Fruit fly (Drosophila melanogaster): ENCODE data around the gene CG7742.
A peak's percentile ranks its signal among the peaks of the same experiment; 100 is the strongest.

Gene CG7742

DNA sequence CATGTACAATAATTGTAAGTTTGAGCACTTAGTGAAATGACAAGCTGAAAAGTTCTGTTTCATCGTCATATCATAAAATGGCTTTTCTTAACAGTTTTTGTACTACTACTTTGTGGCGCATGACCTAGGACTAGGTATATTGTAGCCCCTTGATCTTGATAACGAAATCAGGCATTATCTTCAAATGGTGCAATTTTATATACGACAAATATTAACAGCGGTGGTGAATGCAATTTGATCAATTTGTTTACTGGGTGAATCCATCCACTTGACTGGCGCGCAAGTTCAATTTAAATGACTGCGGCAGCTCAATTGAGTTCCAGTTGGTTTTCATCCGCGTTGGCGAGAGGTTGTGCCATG, 4.8 kb downstream of the CG7742 start, which contains the start of gene Cyp28d1:
Gene Cyp28d1 (plus strand): TSS at position 316 of the 360 bp plus-strand sequence.
- TF ChIP-seq CG3032 (tag; optimal IDR thresholded peaks at IDR 0.05): no peak
- TF ChIP-seq CG6854 (GFP tag; optimal IDR thresholded peaks at IDR 0.05): no peak
- TF ChIP-seq Lpt (GFP tag; optimal IDR thresholded peaks at IDR 0.05): no peak
- no peak for TF ChIP-seq Hr39 (GFP tag; optimal IDR thresholded peaks at IDR 0.05)
- no peak for TF ChIP-seq pdm3 (GFP tag; optimal IDR thresholded peaks at IDR 0.05)
- TF ChIP-seq CG7368 (GFP tag; optimal IDR thresholded peaks at IDR 0.05): no peak
- no peak for TF ChIP-seq CG9139 (GFP tag; optimal IDR thresholded peaks at IDR 0.05)
- TF ChIP-seq achi (GFP tag; optimal IDR thresholded peaks at IDR 0.05): no peak

DNA sequence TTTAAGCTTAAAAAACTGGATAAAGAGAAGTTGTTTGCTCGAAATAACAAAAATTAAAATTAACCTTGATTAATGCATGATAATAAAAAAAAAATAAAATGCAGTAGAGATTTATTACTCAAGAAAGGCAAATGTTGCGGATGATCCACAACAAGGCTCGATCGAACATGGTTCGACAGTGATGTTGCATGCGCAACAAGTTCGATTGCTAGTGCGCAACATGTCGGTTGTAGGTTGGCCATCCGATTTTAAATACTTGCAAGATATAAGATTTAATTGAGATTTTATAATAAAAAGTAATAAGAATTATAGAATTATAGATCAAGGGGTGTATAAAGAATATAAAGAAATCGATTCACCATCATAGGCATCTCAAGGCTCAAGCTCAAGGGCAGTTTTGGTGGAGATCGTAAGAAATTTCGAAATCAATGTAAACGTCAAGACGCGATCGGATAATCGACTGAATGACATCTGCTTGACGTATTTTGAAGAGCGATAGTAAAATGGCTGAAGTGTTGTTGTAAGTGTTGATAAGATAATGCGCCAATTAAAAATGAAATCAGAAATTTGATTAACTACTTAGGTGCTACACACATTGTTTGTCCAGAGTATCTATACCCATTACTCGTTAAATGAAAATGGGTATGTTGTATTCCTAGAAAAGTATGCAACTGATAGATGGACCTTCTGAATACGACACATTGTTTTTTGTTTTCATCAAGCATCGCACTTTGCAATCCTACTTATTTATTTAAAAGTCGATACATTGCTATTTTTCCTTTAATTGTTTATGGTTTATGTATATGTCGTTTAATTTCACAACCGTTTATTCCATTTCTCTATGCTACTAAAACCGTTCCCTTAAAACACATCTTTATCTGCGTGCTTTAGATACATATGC, 5.4 kb downstream of the CG7742 start:
- TF ChIP-seq CG10631 (GFP tag; optimal IDR thresholded peaks at IDR 0.05) (no peak), esn (GFP tag; optimal IDR thresholded peaks at IDR 0.05) (peak; percentile 3)

DNA sequence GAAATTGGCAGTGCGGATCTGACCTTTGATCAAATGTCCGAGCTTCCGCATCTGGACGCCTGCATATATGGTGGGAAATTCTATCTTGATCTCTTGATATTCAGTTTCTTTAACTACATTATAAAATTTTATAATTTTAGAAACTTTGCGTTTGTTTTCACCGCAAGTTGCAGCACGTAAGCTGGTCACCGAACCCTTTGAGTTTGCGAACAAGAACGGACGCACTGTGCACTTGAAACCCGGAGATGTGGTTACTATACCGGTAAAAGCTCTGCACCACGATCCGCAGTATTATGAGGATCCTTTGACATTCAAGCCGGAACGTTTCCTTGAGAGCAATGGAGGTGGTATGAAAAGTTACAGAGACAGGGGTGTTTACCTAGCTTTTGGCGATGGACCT, 6.3 kb downstream of the CG7742 start:
- TF ChIP-seq dac (GFP tag; optimal IDR thresholded peaks at IDR 0.05) (no peak), CG9139 (GFP tag; optimal IDR thresholded peaks at IDR 0.05) (no peak)

DNA sequence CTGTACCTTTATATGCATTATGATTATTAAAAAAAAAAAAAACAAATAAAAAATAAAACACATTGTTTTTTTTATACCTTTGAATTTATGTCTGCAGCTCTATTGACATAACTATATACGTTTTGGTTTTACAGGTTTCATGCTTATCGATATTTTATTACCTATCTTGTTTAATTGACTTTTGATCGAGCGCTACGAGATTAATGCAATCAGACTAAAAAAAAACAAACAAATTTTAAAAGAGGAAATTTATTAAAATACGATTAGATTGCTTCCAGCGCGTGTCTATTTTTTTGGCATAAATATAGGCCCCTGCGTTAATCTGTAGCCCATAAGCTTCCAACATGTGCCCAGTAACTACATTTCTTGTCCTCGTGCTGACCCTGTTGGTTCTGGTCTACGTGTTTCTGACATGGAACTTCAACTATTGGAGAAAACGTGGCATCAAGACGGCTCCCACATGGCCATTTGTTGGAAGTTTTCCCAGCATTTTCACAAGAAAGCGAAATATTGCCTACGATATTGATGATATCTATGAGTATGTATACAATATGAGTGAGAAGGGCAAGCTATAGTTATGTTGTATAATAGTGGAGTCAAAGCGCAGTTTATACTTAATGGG, 7.8 kb downstream of the CG7742 start, which contains the start of gene Cyp28d2:
Gene Cyp28d2 (plus strand): TSS at position 304 of the 622 bp plus-strand sequence.
- TF ChIP-seq topi (GFP tag; optimal IDR thresholded peaks at IDR 0.05) (no peak), CG7368 (GFP tag; optimal IDR thresholded peaks at IDR 0.05) (no peak), svp (GFP tag) (no peak), cyc (GFP tag; optimal IDR thresholded peaks at IDR 0.05) (no peak), Sox15 (GFP tag; optimal IDR thresholded peaks at IDR 0.05) (no peak), CG32006 (GFP tag; optimal IDR thresholded peaks at IDR 0.05) (no peak), spab (GFP tag; optimal IDR thresholded peaks at IDR 0.05) (no peak), Lpt (GFP tag; optimal IDR thresholded peaks at IDR 0.05) (no peak), fd85E (GFP tag; optimal IDR thresholded peaks at IDR 0.05) (no peak), Smox (GFP tag; optimal IDR thresholded peaks at IDR 0.05) (no peak), Sox102F (GFP tag; optimal IDR thresholded peaks at IDR 0.05) (no peak), Hr4 (GFP tag; optimal IDR thresholded peaks at IDR 0.05) (no peak), CG31627 (GFP tag; optimal IDR thresholded peaks at IDR 0.05) (no peak), Ets21C (GFP tag; optimal IDR thresholded peaks at IDR 0.05) (no peak), CG3032 (tag; optimal IDR thresholded peaks at IDR 0.05) (no peak), CG6276 (GFP tag; optimal IDR thresholded peaks at IDR 0.05) (no peak), CG8319 (GFP tag; optimal IDR thresholded peaks at IDR 0.05) (no peak), Eip93F (GFP tag; optimal IDR thresholded peaks at IDR 0.05) (no peak), CG11902 (GFP tag; optimal IDR thresholded peaks at IDR 0.05) (no peak)

DNA sequence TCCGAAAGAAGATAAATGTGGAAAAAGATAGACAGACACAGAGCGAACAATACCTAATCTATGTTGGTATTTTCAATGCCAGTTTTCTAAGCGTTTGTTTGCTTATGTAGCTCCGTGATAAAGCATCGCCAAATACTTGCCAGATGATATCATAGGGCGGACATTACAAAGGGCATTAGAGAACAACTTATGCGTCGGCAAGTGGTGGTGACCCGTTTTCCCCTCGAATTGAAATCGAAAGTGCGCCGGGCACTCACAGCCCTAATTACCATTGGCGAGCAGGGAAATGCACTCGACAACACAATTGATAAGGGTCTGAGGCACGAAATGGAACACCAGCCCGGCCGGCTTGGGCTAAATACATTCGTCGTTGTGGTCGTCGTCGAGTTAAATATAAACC, 17.7 kb downstream of the CG7742 start:
- TF ChIP-seq CG11902 (GFP tag; optimal IDR thresholded peaks at IDR 0.05) (no peak), svp (GFP tag) (peak; percentile 81), Ets96B (tag; optimal IDR thresholded peaks at IDR 0.05) (no peak), Smox (GFP tag; optimal IDR thresholded peaks at IDR 0.05) (no peak)

DNA sequence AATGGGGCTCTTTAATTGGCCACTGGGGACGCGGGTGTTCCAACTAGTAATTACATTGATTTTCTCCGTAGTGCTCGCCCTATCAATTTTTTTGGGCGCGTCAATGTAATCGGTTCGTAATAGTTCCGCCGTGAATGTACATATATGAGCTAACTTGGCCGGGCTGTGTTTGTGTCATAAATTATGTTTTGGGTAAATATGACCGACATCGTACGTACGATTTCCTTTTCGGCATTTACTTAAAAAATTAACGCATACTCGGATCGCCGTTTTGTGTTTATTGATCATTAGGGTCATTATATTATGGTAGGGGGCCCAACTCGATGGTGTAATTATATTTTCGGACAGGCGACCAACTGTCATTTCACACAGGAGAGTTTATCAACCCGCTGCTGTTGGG, 18.2 kb downstream of the CG7742 start:
- TF ChIP-seq fkh (GFP tag; optimal IDR thresholded peaks at IDR 0.05): peak; percentile 91
- no peak for TF ChIP-seq CG10631 (GFP tag; optimal IDR thresholded peaks at IDR 0.05)

Measured in whole organism, prepupa.